Fruit fly (Drosophila melanogaster) whole organism: ENCODE measurements around the gene CG9776.
A peak's percentile ranks its signal among the peaks of the same experiment; 100 is the strongest.

ENCODE experiments used
- CG8478 ChIP-seq: fragments of >200 bp; optimal IDR thresholded peaks from 2 replicates; lab custom pipeline; 2018; ENCODE audit warnings: inconsistent platforms
- Dll ChIP-seq: fragments of >200 bp; optimal IDR thresholded peaks from 2 replicates; lab custom pipeline; 2017
- EcR ChIP-seq, 2 experiments: fragments of >200 bp; optimal IDR thresholded peaks; 2 replicates each; lab custom pipeline; 2017; ENCODE audit warnings: missing biosample characterization in 2 of 2, missing genetic modification characterization in 2 of 2, missing genetic modification reagents in 2 of 2
- pan ChIP-seq: fragments of >200 bp; optimal IDR thresholded peaks from 2 replicates; lab custom pipeline; 2017
- psq ChIP-seq: fragments of >200 bp; optimal IDR thresholded peaks from 2 replicates; lab custom pipeline; 2017
- usp ChIP-seq: fragments of >200 bp; optimal IDR thresholded peaks from 2 replicates; lab custom pipeline; 2017; ENCODE audit warnings: missing biosample characterization, missing genetic modification characterization, mixed read lengths

CG9776 gene

DNA sequence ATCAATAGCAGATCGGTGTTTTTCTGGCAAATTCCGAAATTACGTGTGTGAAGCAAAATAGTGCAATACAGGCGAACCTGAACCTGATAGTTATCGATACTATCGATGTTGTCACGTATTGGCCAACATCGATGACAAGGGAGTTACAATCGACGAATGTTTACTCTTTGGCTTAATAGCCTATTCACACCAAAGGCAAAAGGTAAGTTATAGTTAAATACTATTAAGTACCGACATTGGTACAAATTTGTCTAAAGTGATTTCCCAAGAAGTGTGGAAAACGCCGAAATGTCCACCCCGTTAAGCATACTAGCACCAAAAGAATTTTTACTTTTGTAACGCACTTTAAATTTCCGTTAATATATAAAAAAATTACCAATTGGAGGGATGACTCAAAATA is at the start of gene CG9776:
TSS of gene CG9776 (minus strand) at position 108 of the 400 bp plus-strand sequence.
- no peak for TF ChIP-seq EcR (GFP tag; optimal IDR thresholded peaks at IDR 0.05; lab: Kevin White, UChicago)
- no peak for TF ChIP-seq usp (GFP tag; lab: Kevin White, UChicago)
- TF ChIP-seq psq: no peak
- no peak for TF ChIP-seq Dll (lab: Kevin White, UChicago)
- TF ChIP-seq CG8478 (lab: Kevin White, UChicago): no peak

DNA sequence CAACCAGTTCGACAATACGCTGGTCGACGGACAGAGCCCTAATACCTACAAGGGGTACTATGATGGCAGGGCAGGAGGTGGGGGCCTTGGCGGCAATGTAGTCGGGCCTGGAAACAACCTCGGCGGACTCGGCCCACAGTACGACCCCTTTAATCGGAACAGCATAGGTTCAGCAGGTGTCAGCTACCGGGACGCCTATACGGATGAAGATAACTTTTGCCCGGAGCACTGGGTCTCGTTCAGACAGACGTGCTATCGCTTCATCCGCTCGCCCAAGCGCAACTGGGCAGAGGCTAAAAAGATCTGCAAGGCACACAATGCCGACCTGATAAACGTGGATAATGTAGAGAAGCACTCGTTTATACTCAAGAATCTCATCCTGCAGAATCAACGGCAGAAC is 48.3 kb upstream of the CG9776 start:
- TF ChIP-seq pan: no peak
- TF ChIP-seq Dll (lab: Kevin White, UChicago): no peak
- no peak for TF ChIP-seq CG8478 (lab: Kevin White, UChicago)
- no peak for TF ChIP-seq EcR (GFP tag; optimal IDR thresholded peaks at IDR 0.05; lab: Kevin White, UChicago)
- no peak for TF ChIP-seq usp (GFP tag; lab: Kevin White, UChicago)
- TF ChIP-seq psq: no peak

DNA sequence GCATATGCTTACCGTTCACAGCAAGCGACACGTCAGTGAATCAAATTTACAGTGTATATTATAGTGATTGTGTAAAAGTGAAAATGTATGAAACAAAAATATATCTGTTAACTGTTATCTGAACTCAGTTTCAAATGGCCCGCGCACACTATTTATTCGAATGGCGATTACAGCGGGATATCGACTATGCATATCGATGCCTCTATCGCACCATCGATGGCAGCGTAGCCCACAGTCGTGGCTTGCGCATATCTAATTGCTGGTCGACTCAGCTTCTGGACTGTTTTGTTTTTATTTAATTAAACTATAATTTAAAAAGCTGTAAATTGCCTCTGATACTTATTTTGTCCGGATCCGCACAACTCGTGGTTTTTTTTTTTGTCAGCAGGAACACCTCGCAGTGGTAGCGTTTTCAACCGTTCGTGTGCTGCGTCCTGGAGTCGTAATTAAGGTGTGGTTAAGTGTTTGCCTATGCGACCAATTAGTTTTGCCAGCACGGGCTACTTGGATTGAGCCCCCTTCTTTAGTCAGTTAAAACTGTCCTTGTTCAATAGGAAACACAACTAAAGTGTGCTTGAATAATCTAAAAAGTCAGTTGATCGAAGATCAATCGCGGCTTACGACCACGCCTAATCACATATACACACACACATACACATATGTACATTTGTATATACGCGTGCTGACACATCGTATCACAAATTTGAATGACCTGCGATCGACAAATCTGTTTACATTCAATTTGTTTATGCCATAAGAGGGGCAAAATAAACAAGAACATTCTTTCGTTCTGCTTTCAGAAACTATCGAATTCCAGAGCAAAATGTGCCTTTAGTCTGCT is 47.4 kb upstream of the CG9776 start, which contains the start of gene Cont:
TSS of gene Cont (plus strand) at position 228 of the 841 bp plus-strand sequence.
- no peak for TF ChIP-seq CG8478 (lab: Kevin White, UChicago)

- no peak for TF ChIP-seq Dll (lab: Kevin White, UChicago)
- peak; percentile 74 for TF ChIP-seq pan
Measured at dm6 chr3R:4378363-4379354, 44.8 kb upstream of the CG9776 start, which contains the start of gene Sfxn1-3. TSS of gene Sfxn1-3 (plus strand) at chr3R:4378600.

- TF ChIP-seq EcR (GFP tag; optimal IDR thresholded peaks at IDR 0.05; lab: Kevin White, UChicago) (no peak), psq (no peak), CG8478 (lab: Kevin White, UChicago) (no peak), pan (no peak), Dll (lab: Kevin White, UChicago) (no peak), usp (GFP tag; lab: Kevin White, UChicago) (no peak)
Measured at dm6 chr3R:4362010-4362409, 28.1 kb upstream of the CG9776 start.

- TF ChIP-seq usp (GFP tag; lab: Kevin White, UChicago): no peak
- peak in 1 of 2 experiments; percentile 43 for TF ChIP-seq EcR (GFP tag; optimal IDR thresholded peaks at IDR 0.05; lab: Kevin White, UChicago)
- TF ChIP-seq Dll (lab: Kevin White, UChicago): peak; percentile 50
Measured at dm6 chr3R:4360668-4361110, 26.8 kb upstream of the CG9776 start.

- TF ChIP-seq usp (GFP tag; lab: Kevin White, UChicago) (no peak), CG8478 (lab: Kevin White, UChicago) (no peak), pan (no peak), psq (no peak), EcR (GFP tag; optimal IDR thresholded peaks at IDR 0.05; lab: Kevin White, UChicago) (no peak), Dll (lab: Kevin White, UChicago) (no peak)
Measured at dm6 chr3R:4359625-4360024, 25.8 kb upstream of the CG9776 start, which contains the start of gene CG1090. TSS of gene CG1090 (plus strand) at chr3R:4359883.

DNA sequence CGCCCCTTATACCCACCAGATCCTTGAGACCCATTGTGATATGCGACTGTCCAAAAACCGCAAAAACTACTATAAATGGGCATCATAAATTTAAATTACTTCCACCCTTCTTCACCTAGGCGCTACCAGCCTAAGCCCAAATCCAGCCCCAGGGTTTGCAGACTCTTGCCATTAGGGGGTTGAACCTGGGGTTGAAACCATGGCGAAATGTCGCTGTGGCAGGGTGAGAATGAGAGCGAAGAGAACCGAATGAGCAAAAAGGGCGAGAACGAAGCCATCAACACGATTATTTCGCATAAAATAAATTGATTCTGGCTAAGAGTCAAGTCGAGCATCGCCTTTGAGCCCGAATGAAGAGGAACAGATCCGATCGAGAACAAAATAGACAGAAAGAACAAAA is 19.7 kb upstream of the CG9776 start:
- TF ChIP-seq EcR (GFP tag; optimal IDR thresholded peaks at IDR 0.05; lab: Kevin White, UChicago): no peak
- no peak for TF ChIP-seq CG8478 (lab: Kevin White, UChicago)
- no peak for TF ChIP-seq usp (GFP tag; lab: Kevin White, UChicago)
- TF ChIP-seq pan: no peak
- TF ChIP-seq Dll (lab: Kevin White, UChicago): no peak

DNA sequence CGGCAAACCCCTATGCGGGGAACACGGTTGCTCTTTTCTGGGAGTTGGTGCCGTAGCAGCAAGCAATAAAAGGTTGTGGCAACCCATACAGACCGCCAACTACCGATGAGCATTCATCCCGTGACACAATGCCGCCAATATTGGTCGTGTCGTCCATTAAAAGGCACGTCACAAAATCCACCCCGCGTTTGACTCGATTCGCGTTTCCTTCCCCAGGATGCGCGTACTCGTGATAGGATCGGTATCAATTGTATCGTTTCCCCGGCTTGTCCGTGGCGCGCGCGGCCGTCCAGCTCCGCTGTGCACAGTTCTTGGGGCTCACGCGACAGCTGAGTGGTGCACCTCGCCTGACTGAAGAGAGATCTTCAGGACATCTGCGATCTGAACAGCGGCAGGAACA is 16.3 kb upstream of the CG9776 start:
- TF ChIP-seq psq (no peak), pan (no peak), usp (GFP tag; lab: Kevin White, UChicago) (no peak), Dll (lab: Kevin White, UChicago) (no peak), EcR (GFP tag; optimal IDR thresholded peaks at IDR 0.05; lab: Kevin White, UChicago) (no peak), CG8478 (lab: Kevin White, UChicago) (no peak)

- TF ChIP-seq CG8478 (lab: Kevin White, UChicago): no peak
- TF ChIP-seq EcR (GFP tag; optimal IDR thresholded peaks at IDR 0.05; lab: Kevin White, UChicago): no peak
- TF ChIP-seq psq: no peak
- no peak for TF ChIP-seq Dll (lab: Kevin White, UChicago)
- TF ChIP-seq usp (GFP tag; lab: Kevin White, UChicago): no peak
- no peak for TF ChIP-seq pan
Measured at dm6 chr3R:4348197-4348814, 14.4 kb upstream of the CG9776 start.

dm6 chr3R:4346636-4347035 is 12.8 kb upstream of the CG9776 start, which contains the start of gene hkb:
TSS of gene hkb (minus strand) at chr3R:4346646.
- TF ChIP-seq psq (no peak), CG8478 (lab: Kevin White, UChicago) (no peak), pan (no peak), usp (GFP tag; lab: Kevin White, UChicago) (no peak), Dll (lab: Kevin White, UChicago) (no peak), EcR (GFP tag; optimal IDR thresholded peaks at IDR 0.05; lab: Kevin White, UChicago) (no peak)
